Worm (Caenorhabditis elegans) whole organism, young adult: ENCODE results near the gene str-243.

Experiments
- F52B5.7 ChIP-seq: sonication (generic microtip); optimal IDR thresholded peaks from 2 replicates; lab custom pipeline; 2016; ENCODE audit warnings: mild to moderate bottlenecking, missing genetic modification characterization, missing compliant biosample characterization
- F57A8.1 ChIP-seq: fragments of 200-800 bp; sonication (Bioruptor generic); optimal IDR thresholded peaks from 2 replicates; lab custom pipeline; 2018; ENCODE audit warnings: mild to moderate bottlenecking, missing genetic modification characterization, moderate library complexity, missing compliant biosample characterization
- ama-1 ChIP-seq, 3 experiments: fragments of 150-350 bp in 1 of 3; sonication (generic microtip) in 2 of 3; optimal IDR thresholded peaks; 2 replicates each; lab custom pipeline; 2014 to 2018; ENCODE audit warnings: missing biosample characterization in 2 of 3, missing genetic modification characterization in 2 of 3, missing genetic modification reagents in 2 of 3
- cebp-1 ChIP-seq, 2 experiments: fragments of 200-800 bp in 1 of 2; sonication (Bioruptor generic) in 1 of 2; sonication (generic microtip) in 1 of 2; IDR thresholded peaks in 1 of 2; optimal IDR thresholded peaks in 1 of 2; 2 replicates each; pipeline versions ENCODE4 v1.3.6 to Lab custom; 2017 to 2022; ENCODE audit warnings: missing compliant biosample characterization in 2 of 2, missing genetic modification characterization in 2 of 2, mild to moderate bottlenecking in 1 of 2, missing genetic modification reagents in 1 of 2, moderate library complexity in 1 of 2
- ets-4 ChIP-seq: fragments of 200-800 bp; sonication (Bioruptor generic); optimal IDR thresholded peaks from 2 replicates; lab custom pipeline; 2018; ENCODE audit warnings: mild to moderate bottlenecking, missing genetic modification characterization, missing compliant biosample characterization
- fkh-3 ChIP-seq: sonication (generic microtip); optimal IDR thresholded peaks from 2 replicates; lab custom pipeline; 2016; ENCODE audit warnings: mild to moderate bottlenecking, missing genetic modification characterization, missing compliant biosample characterization
- hlh-26 ChIP-seq: fragments of 200-800 bp; sonication (Bioruptor generic); conservative IDR thresholded peaks from 2 replicates; pipeline ENCODE4 v1.3.6; 2022; ENCODE audit warnings: missing genetic modification reagents, missing genetic modification characterization, missing compliant biosample characterization
- let-607 ChIP-seq, 2 experiments: fragments of 200-800 bp in 1 of 2; sonication (Bioruptor generic) in 1 of 2; sonication (generic microtip) in 1 of 2; optimal IDR thresholded peaks; 2 replicates each; lab custom pipeline; 2016 to 2018; ENCODE audit warnings: mild to moderate bottlenecking in 2 of 2, missing compliant biosample characterization in 2 of 2, missing genetic modification characterization in 2 of 2, moderate library complexity in 2 of 2, missing genotype in 1 of 2
- lin-35 ChIP-seq, 3 experiments: fragments of 150-350 bp in 2 of 3; sonication (generic microtip) in 1 of 3; optimal IDR thresholded peaks; 2 replicates each; lab custom pipeline; 2014 to 2018; ENCODE audit warnings: missing biosample characterization in 3 of 3, missing genetic modification characterization in 3 of 3, missing genetic modification reagents in 3 of 3
- lin-40 ChIP-seq: sonication (generic microtip); optimal IDR thresholded peaks from 2 replicates; lab custom pipeline; 2016; ENCODE audit warnings: missing genetic modification characterization, mild to moderate bottlenecking, missing compliant biosample characterization, missing genotype, missing genetic modification reagents
- mcd-1 ChIP-seq: fragments of 200-800 bp; sonication (Bioruptor generic); IDR thresholded peaks from 2 replicates; pipeline ENCODE4 v1.3.6; 2022; ENCODE audit warnings: missing genetic modification reagents, missing genetic modification characterization, missing compliant biosample characterization
- pbrm-1 ChIP-seq: fragments of 200-800 bp; sonication (Bioruptor generic); IDR thresholded peaks from 2 replicates; pipeline ENCODE4 v1.3.6; 2022; ENCODE audit warnings: missing genetic modification reagents, missing genetic modification characterization, missing compliant biosample characterization
- unc-130 ChIP-seq: sonication (generic microtip); optimal IDR thresholded peaks from 2 replicates; lab custom pipeline; 2016; ENCODE audit warnings: missing genetic modification reagents, missing genetic modification characterization, missing compliant biosample characterization

ce11 chrV:1505995-1506394, 16.6 kb upstream of the str-243 start, which contains the start of gene sru-28:
- TF ChIP-seq ama-1 (optimal IDR thresholded peaks at IDR 0.05; lab: Kevin White, UChicago) = no peak
- TF ChIP-seq ama-1 (GFP tag; optimal IDR thresholded peaks at IDR 0.05; lab: Kevin White, UChicago) = no peak
- no peak for TF ChIP-seq cebp-1 (GFP tag; IDR thresholded peaks at IDR 0.05; lab: Robert Waterston, UW)
- no peak for TF ChIP-seq cebp-1 (tag; optimal IDR thresholded peaks at IDR 0.05; lab: Kevin White, UChicago)
- TF ChIP-seq F57A8.1 = no peak
- no peak for TF ChIP-seq lin-40 (tag; lab: Kevin White, UChicago)
- no peak for TF ChIP-seq pbrm-1 (GFP tag; lab: Robert Waterston, UW)
- TF ChIP-seq lin-35 (GFP tag; optimal IDR thresholded peaks at IDR 0.05; lab: Kevin White, UChicago) = no peak
- TF ChIP-seq F52B5.7 = no peak
- TF ChIP-seq let-607 (tag; optimal IDR thresholded peaks at IDR 0.05; lab: Kevin White, UChicago) = no peak
- no peak for TF ChIP-seq fkh-3
- TF ChIP-seq mcd-1 (GFP tag; lab: Robert Waterston, UW) = no peak
- no peak for TF ChIP-seq hlh-26
- no peak for TF ChIP-seq ets-4 (GFP tag; lab: Kevin White, UChicago)
- no peak for TF ChIP-seq unc-130 (GFP tag; lab: Kevin White, UChicago)
